Worm (Caenorhabditis elegans): ENCODE measurements around the gene srj-45.

DNA sequence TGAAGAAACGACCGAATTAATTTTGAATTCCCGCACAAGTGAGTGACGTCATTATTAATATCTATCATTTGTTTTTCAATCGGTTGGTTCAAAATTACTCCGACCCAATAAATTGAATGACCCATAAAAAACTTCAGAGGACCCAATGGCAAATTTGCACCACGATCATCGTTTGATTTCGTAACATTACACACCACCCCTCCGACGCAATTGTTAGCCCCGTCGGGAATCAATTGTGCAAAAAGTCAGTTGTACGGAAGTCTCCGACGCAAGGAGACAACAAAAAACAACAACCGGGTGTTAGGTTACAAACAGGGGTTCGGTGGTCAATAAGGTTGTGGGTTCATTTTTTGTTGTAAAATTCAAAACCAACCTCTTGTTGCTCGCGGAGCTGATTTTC is 34.4 kb downstream of the srj-45 start:
- TF ChIP-seq flh-1 (GFP tag; optimal IDR thresholded peaks at IDR 0.05) (no peak), pha-4 (tag; optimal IDR thresholded peaks at IDR 0.05) (no peak)
